Fruit fly (Drosophila melanogaster) whole organism, embryonic: Measurements from ENCODE around the gene Argl.

Experiments
- C15 ChIP-seq: fragments of 200-800 bp; sonication (Bioruptor generic); IDR thresholded peaks from 3 replicates; pipeline ENCODE4 v1.3.6; 2022; ENCODE audit warnings: missing biosample characterization, missing genetic modification characterization
- CG10431 ChIP-seq: fragments of 200-800 bp; sonication (Bioruptor generic); optimal IDR thresholded peaks from 3 replicates; lab custom pipeline; 2018; ENCODE audit warnings: missing biosample characterization, mild to moderate bottlenecking, missing genetic modification characterization
- CG11093 ChIP-seq: fragments of 200-800 bp; sonication (Bioruptor generic); IDR thresholded peaks from 3 replicates; pipeline ENCODE4 v1.3.6; 2022; ENCODE audit warnings: missing biosample characterization, missing genetic modification characterization
- CG12104 ChIP-seq: fragments of 200-800 bp; sonication (Bioruptor generic); optimal IDR thresholded peaks from 3 replicates; lab custom pipeline; 2016; ENCODE audit warnings: missing biosample characterization, missing genetic modification characterization
- CG12391 ChIP-seq: fragments of 200-800 bp; sonication (Bioruptor generic); optimal IDR thresholded peaks from 3 replicates; lab custom pipeline; 2018; ENCODE audit warnings: missing biosample characterization, mild to moderate bottlenecking, missing genetic modification characterization, moderate library complexity
- CG12942 ChIP-seq: fragments of 200-800 bp; sonication (Bioruptor generic); optimal IDR thresholded peaks from 3 replicates; lab custom pipeline; 2016; ENCODE audit warnings: missing biosample characterization, missing genetic modification characterization
- CG14014 ChIP-seq: fragments of 200-800 bp; sonication (Bioruptor generic); IDR thresholded peaks from 2 replicates; pipeline ENCODE4 v1.3.6; 2022; ENCODE audit warnings: missing biosample characterization, missing genetic modification characterization
- CG15269 ChIP-seq: fragments of 200-800 bp; sonication (Bioruptor generic); optimal IDR thresholded peaks from 2 replicates; lab custom pipeline; 2018; ENCODE audit warnings: missing biosample characterization, mild to moderate bottlenecking, missing genetic modification characterization, moderate library complexity
- CG15514 ChIP-seq: fragments of 200-800 bp; sonication (Bioruptor generic); optimal IDR thresholded peaks from 3 replicates; lab custom pipeline; 2017; ENCODE audit warnings: missing biosample characterization, missing genetic modification characterization, mild to moderate bottlenecking, moderate library complexity, missing genetic modification reagents
- CG15601 ChIP-seq: fragments of 200-800 bp; sonication (Bioruptor generic); optimal IDR thresholded peaks from 3 replicates; lab custom pipeline; 2019; ENCODE audit warnings: missing biosample characterization, mild to moderate bottlenecking, missing genetic modification characterization, moderate library complexity
- CG18011 ChIP-seq: fragments of 200-800 bp; sonication (Bioruptor generic); optimal IDR thresholded peaks from 2 replicates; lab custom pipeline; 2017; ENCODE audit warnings: missing biosample characterization, missing genetic modification characterization, mild to moderate bottlenecking, moderate library complexity, missing genotype
- CG1832 ChIP-seq: fragments of 200-800 bp; sonication (Bioruptor generic); optimal IDR thresholded peaks from 2 replicates; lab custom pipeline; 2017; ENCODE audit warnings: missing biosample characterization, mild to moderate bottlenecking, missing genetic modification characterization, inconsistent platforms
- CG18764 ChIP-seq: fragments of 200-800 bp; sonication (Bioruptor generic); optimal IDR thresholded peaks from 3 replicates; lab custom pipeline; 2016; ENCODE audit warnings: missing biosample characterization, missing genetic modification characterization
- CG30020 ChIP-seq: fragments of 200-800 bp; optimal IDR thresholded peaks from 2 replicates; lab custom pipeline; 2019; ENCODE audit warnings: missing biosample characterization, mild to moderate bottlenecking, missing genetic modification characterization, moderate library complexity
- CG30403 ChIP-seq: fragments of 200-800 bp; sonication (Bioruptor generic); optimal IDR thresholded peaks from 3 replicates; lab custom pipeline; 2016; ENCODE audit warnings: missing biosample characterization, missing genetic modification characterization
- CG3995 ChIP-seq: fragments of 200-800 bp; sonication (Bioruptor generic); optimal IDR thresholded peaks from 3 replicates; lab custom pipeline; 2016; ENCODE audit warnings: missing biosample characterization, missing genetic modification characterization
- CG4730 ChIP-seq: fragments of 200-800 bp; sonication (Bioruptor generic); IDR thresholded peaks from 2 replicates; pipeline ENCODE4 v1.3.6; 2022; ENCODE audit warnings: missing biosample characterization, missing genetic modification characterization
- CG4854 ChIP-seq: fragments of 200-800 bp; sonication (Bioruptor generic); optimal IDR thresholded peaks from 2 replicates; lab custom pipeline; 2016; ENCODE audit warnings: missing biosample characterization, missing genetic modification characterization, inconsistent platforms
- CG5245 ChIP-seq: fragments of 200-800 bp; sonication (Bioruptor generic); optimal IDR thresholded peaks from 3 replicates; lab custom pipeline; 2016; ENCODE audit warnings: missing biosample characterization, missing genetic modification characterization
- CG6813 ChIP-seq: fragments of 200-800 bp; sonication (Bioruptor generic); optimal IDR thresholded peaks from 2 replicates; lab custom pipeline; 2017; ENCODE audit warnings: missing biosample characterization, missing genetic modification characterization, mild to moderate bottlenecking, moderate library complexity, missing genetic modification reagents
- CG6854 ChIP-seq: fragments of 200-800 bp; sonication (Bioruptor generic); optimal IDR thresholded peaks from 3 replicates; lab custom pipeline; 2017; ENCODE audit warnings: missing biosample characterization, mild to moderate bottlenecking, missing genetic modification characterization
- CG7839 ChIP-seq: fragments of 200-800 bp; sonication (Bioruptor generic); optimal IDR thresholded peaks from 3 replicates; lab custom pipeline; 2018; ENCODE audit warnings: missing biosample characterization, mild to moderate bottlenecking, missing genetic modification characterization, moderate library complexity
- CG8290 ChIP-seq, 3 experiments: fragments of 200-800 bp; sonication (Bioruptor generic); optimal IDR thresholded peaks; 2 replicates each; lab custom pipeline; 2016 to 2019; ENCODE audit warnings: missing biosample characterization in 3 of 3, missing genetic modification characterization in 3 of 3, mild to moderate bottlenecking in 2 of 3, moderate library complexity in 1 of 3
- Chrac-16 ChIP-seq: fragments of 200-800 bp; sonication (Bioruptor generic); optimal IDR thresholded peaks from 3 replicates; lab custom pipeline; 2016; ENCODE audit warnings: missing biosample characterization, missing genetic modification characterization
- CrebB ChIP-seq: fragments of 200-800 bp; sonication (Bioruptor generic); optimal IDR thresholded peaks from 3 replicates; lab custom pipeline; 2018; ENCODE audit warnings: missing biosample characterization, mild to moderate bottlenecking, missing genetic modification characterization
- D ChIP-seq, 2 experiments: fragments of 200-800 bp in 1 of 2; fragments of >200 bp in 1 of 2; sonication (Bioruptor generic) in 1 of 2; optimal IDR thresholded peaks; 2 replicates in 1 of 2; 3 replicates in 1 of 2; lab custom pipeline; 2017; ENCODE audit warnings: mild to moderate bottlenecking in 1 of 2, missing biosample characterization in 1 of 2, missing genetic modification characterization in 1 of 2, missing genetic modification reagents in 1 of 2
- H2.0 ChIP-seq: fragments of 200-800 bp; sonication (Bioruptor generic); IDR thresholded peaks from 2 replicates; pipeline ENCODE4 v1.3.6; 2022; ENCODE audit warnings: missing biosample characterization, missing genetic modification characterization
- HHEX ChIP-seq: fragments of 200-800 bp; sonication (Bioruptor generic); optimal IDR thresholded peaks from 3 replicates; lab custom pipeline; 2017; ENCODE audit warnings: missing biosample characterization, mild to moderate bottlenecking, missing genetic modification characterization, missing genetic modification reagents
- Hr39 ChIP-seq: fragments of >200 bp; optimal IDR thresholded peaks from 2 replicates; lab custom pipeline; 2017
- Lhr ChIP-seq: fragments of 200-800 bp; sonication (Bioruptor generic); optimal IDR thresholded peaks from 3 replicates; lab custom pipeline; 2017; ENCODE audit warnings: mild to moderate bottlenecking, missing biosample characterization, missing genetic modification reagents, missing genetic modification characterization
- MESR4 ChIP-seq: fragments of 200-800 bp; sonication (Bioruptor generic); optimal IDR thresholded peaks from 2 replicates; lab custom pipeline; 2018; ENCODE audit warnings: missing biosample characterization, mild to moderate bottlenecking, missing genetic modification characterization, moderate library complexity
- Mad ChIP-seq: fragments of 200-800 bp; sonication (Bioruptor generic); optimal IDR thresholded peaks from 2 replicates; lab custom pipeline; 2016; ENCODE audit warnings: missing biosample characterization, missing genetic modification characterization
- Max ChIP-seq: fragments of 200-800 bp; sonication (Bioruptor generic); optimal IDR thresholded peaks from 2 replicates; lab custom pipeline; 2016; ENCODE audit warnings: missing biosample characterization, mild to moderate bottlenecking, missing genetic modification characterization
- Taf1 ChIP-seq: fragments of 200-800 bp; sonication (Bioruptor generic); IDR thresholded peaks from 2 replicates; pipeline ENCODE4 v1.3.6; 2022; ENCODE audit warnings: missing biosample characterization, missing genetic modification characterization
- bbx ChIP-seq: fragments of 200-800 bp; sonication (Bioruptor generic); IDR thresholded peaks from 2 replicates; pipeline ENCODE4 v1.3.6; 2022; ENCODE audit warnings: missing biosample characterization, missing genetic modification characterization; ENCODE audit not compliant: partially characterized antibody
- cato ChIP-seq: fragments of 200-800 bp; sonication (Bioruptor generic); optimal IDR thresholded peaks from 2 replicates; lab custom pipeline; 2016; ENCODE audit warnings: missing biosample characterization, missing genetic modification characterization, borderline replicate concordance
- cg ChIP-seq: fragments of 200-800 bp; sonication (Bioruptor generic); optimal IDR thresholded peaks from 3 replicates; lab custom pipeline; 2019; ENCODE audit warnings: missing biosample characterization, mild to moderate bottlenecking, missing genetic modification characterization, moderate library complexity
- croc ChIP-seq: fragments of 200-800 bp; sonication (Bioruptor generic); conservative IDR thresholded peaks from 3 replicates; pipeline ENCODE4 v1.3.6; 2022; ENCODE audit warnings: missing biosample characterization, missing genetic modification characterization
- fu2 ChIP-seq: fragments of 200-800 bp; sonication (Bioruptor generic); optimal IDR thresholded peaks from 2 replicates; lab custom pipeline; 2016; ENCODE audit warnings: missing biosample characterization, missing genetic modification characterization
- jing ChIP-seq: fragments of 200-800 bp; sonication (Bioruptor generic); optimal IDR thresholded peaks from 2 replicates; lab custom pipeline; 2018; ENCODE audit warnings: missing biosample characterization, mild to moderate bottlenecking, missing genetic modification characterization
- lov ChIP-seq, 2 experiments: fragments of 200-800 bp in 1 of 2; fragments of >200 bp in 1 of 2; sonication (Bioruptor generic) in 1 of 2; IDR thresholded peaks in 1 of 2; optimal IDR thresholded peaks in 1 of 2; 2 replicates in 1 of 2; 3 replicates in 1 of 2; pipeline versions ENCODE4 v1.3.6 to Lab custom; 2017 to 2022; ENCODE audit warnings: missing biosample characterization in 1 of 2, missing genetic modification characterization in 1 of 2
- nerfin-1 ChIP-seq: fragments of 200-800 bp; sonication (Bioruptor generic); optimal IDR thresholded peaks from 3 replicates; lab custom pipeline; 2019; ENCODE audit warnings: missing biosample characterization, mild to moderate bottlenecking, missing genetic modification characterization, moderate library complexity
- pros ChIP-seq: fragments of 200-800 bp; sonication (Bioruptor generic); optimal IDR thresholded peaks from 3 replicates; lab custom pipeline; 2019; ENCODE audit warnings: missing biosample characterization, mild to moderate bottlenecking, missing genetic modification characterization, moderate library complexity
- slbo ChIP-seq: fragments of 200-800 bp; sonication (Bioruptor generic); IDR thresholded peaks from 2 replicates; pipeline ENCODE4 v1.3.6; 2022; ENCODE audit warnings: missing biosample characterization, missing genetic modification characterization
- sqz ChIP-seq: fragments of 200-800 bp; sonication (Bioruptor generic); optimal IDR thresholded peaks from 3 replicates; lab custom pipeline; 2018; ENCODE audit warnings: missing biosample characterization, mild to moderate bottlenecking, missing genetic modification characterization
- sr ChIP-seq: fragments of 200-800 bp; sonication (Bioruptor generic); IDR thresholded peaks from 3 replicates; pipeline ENCODE4 v1.3.6; 2022; ENCODE audit warnings: missing biosample characterization, missing genetic modification characterization
- tup ChIP-seq: fragments of 200-800 bp; sonication (Bioruptor generic); optimal IDR thresholded peaks from 2 replicates; lab custom pipeline; 2016; ENCODE audit warnings: missing biosample characterization, mild to moderate bottlenecking, missing genetic modification characterization, moderate library complexity
- vnd ChIP-seq: fragments of 200-800 bp; sonication (Bioruptor generic); IDR thresholded peaks from 3 replicates; pipeline ENCODE4 v1.3.6; 2022; ENCODE audit warnings: missing biosample characterization, missing genetic modification characterization; ENCODE audit not compliant: partially characterized antibody

Argl gene

dm6 chr2L:8958046-8958497, 16.2 kb upstream of the Argl start (continued):
- TF ChIP-seq MESR4 (GFP tag; lab: Kevin White, UChicago): peak; percentile 42
- TF ChIP-seq cato (GFP tag; lab: Kevin White, UChicago): peak; percentile 87
- TF ChIP-seq D (optimal IDR thresholded peaks at IDR 0.05; lab: Kevin White, UChicago): no peak
- peak; percentile 90 for TF ChIP-seq D (GFP tag; optimal IDR thresholded peaks at IDR 0.05; lab: Kevin White, UChicago)
- TF ChIP-seq CG6813 (GFP tag; lab: Kevin White, UChicago): peak; percentile 87
- TF ChIP-seq CG3995 (GFP tag; lab: Kevin White, UChicago): peak; percentile 41
- TF ChIP-seq CG12104 (GFP tag; lab: Kevin White, UChicago): peak; percentile 83
- no peak for TF ChIP-seq cg (GFP tag; lab: Kevin White, UChicago)
- peak; percentile 85 for TF ChIP-seq CG5245 (GFP tag; lab: Kevin White, UChicago)
- TF ChIP-seq CG4730 (GFP tag; lab: Robert Waterston, UW): peak; percentile 97
- TF ChIP-seq Mad (GFP tag; lab: Kevin White, UChicago): peak; percentile 84
- peak; percentile 47 for TF ChIP-seq sqz (GFP tag; lab: Kevin White, UChicago)
- peak; percentile 97 for TF ChIP-seq CG8290 (GFP tag; optimal IDR thresholded peaks at IDR 0.05; lab: Kevin White, UChicago)
- TF ChIP-seq CG8290 (tag; optimal IDR thresholded peaks at IDR 0.05; lab: Kevin White, UChicago): peak; percentile 74 to 89
- peak; percentile 96 for TF ChIP-seq CG14014 (GFP tag; lab: Robert Waterston, UW)
- TF ChIP-seq CG4854 (GFP tag; lab: Kevin White, UChicago): peak; percentile 84
- peak; percentile 98 for TF ChIP-seq H2.0 (GFP tag; lab: Robert Waterston, UW)
- peak; percentile 88 for TF ChIP-seq CG15514 (GFP tag; lab: Kevin White, UChicago)
- peak; percentile 95 for TF ChIP-seq CG12942 (GFP tag; lab: Kevin White, UChicago)
- TF ChIP-seq jing (GFP tag; lab: Kevin White, UChicago): peak; percentile 91
- TF ChIP-seq CG1832: no peak
- peak; percentile 88 for TF ChIP-seq CG18764 (GFP tag; lab: Kevin White, UChicago)
- TF ChIP-seq C15: peak; percentile 91
- no peak; the same call in 1 of the 3 replicates for TF ChIP-seq sr
- peak; percentile 92 for TF ChIP-seq Chrac-16
- peak; percentile 97 for TF ChIP-seq CG15601 (tag; lab: Kevin White, UChicago)
- TF ChIP-seq CG12391 (tag; lab: Kevin White, UChicago): peak; percentile 98
- TF ChIP-seq CG30403 (GFP tag; lab: Kevin White, UChicago): peak; percentile 96
- TF ChIP-seq Taf1 (GFP tag; lab: Robert Waterston, UW): peak; percentile 78
- no peak for TF ChIP-seq lov (optimal IDR thresholded peaks at IDR 0.05; lab: Kevin White, UChicago)
- peak; percentile 97; the same call in 2 of the 3 replicates for TF ChIP-seq lov (GFP tag; IDR thresholded peaks at IDR 0.05; lab: Robert Waterston, UW)
- TF ChIP-seq Hr39 (lab: Kevin White, UChicago): no peak
- peak; percentile 83 for TF ChIP-seq CG6854
- TF ChIP-seq pros (GFP tag; lab: Kevin White, UChicago): peak; percentile 90
- TF ChIP-seq CrebB: peak; percentile 85
- peak; percentile 67 for TF ChIP-seq CG30020 (tag; lab: Kevin White, UChicago)
- TF ChIP-seq CG10431: peak; percentile 60
- TF ChIP-seq HHEX (GFP tag; lab: Kevin White, UChicago): peak; percentile 86
- TF ChIP-seq Max (GFP tag; lab: Kevin White, UChicago): peak; percentile 82
- peak; percentile 86 for TF ChIP-seq nerfin-1 (tag; lab: Kevin White, UChicago)
- TF ChIP-seq fu2 (GFP tag; lab: Kevin White, UChicago): peak; percentile 84
- peak; percentile 90 for TF ChIP-seq CG15269
- peak; percentile 96 for TF ChIP-seq croc
- peak; percentile 76 for TF ChIP-seq tup (GFP tag; lab: Kevin White, UChicago)
- peak; percentile 80 for TF ChIP-seq Lhr
- TF ChIP-seq CG11093 (GFP tag; lab: Robert Waterston, UW): peak; percentile 95
- TF ChIP-seq slbo (GFP tag; lab: Robert Waterston, UW): peak; percentile 98
- no peak for TF ChIP-seq vnd (GFP tag; lab: Robert Waterston, UW)
- TF ChIP-seq bbx (GFP tag; lab: Robert Waterston, UW): no peak
- peak; percentile 94 for TF ChIP-seq CG7839 (tag; lab: Kevin White, UChicago)
- TF ChIP-seq CG18011: peak; percentile 72
